Fruit fly (Drosophila melanogaster) whole organism, embryonic: ENCODE results near the gene CG5805.

Source experiments
- B-H1 ChIP-seq: fragments of 200-800 bp; sonication (Bioruptor generic); IDR thresholded peaks from 3 replicates; pipeline ENCODE4 v1.3.6; 2022; ENCODE audit warnings: missing biosample characterization, missing genetic modification characterization
- CG10979 ChIP-seq: fragments of 200-800 bp; sonication (Bioruptor generic); optimal IDR thresholded peaks from 2 replicates; lab custom pipeline; 2018; ENCODE audit warnings: missing biosample characterization, mild to moderate bottlenecking, missing genetic modification characterization, moderate library complexity
- CG15479 ChIP-seq: fragments of 200-800 bp; sonication (Bioruptor generic); optimal IDR thresholded peaks from 3 replicates; lab custom pipeline; 2019; ENCODE audit warnings: missing biosample characterization, mild to moderate bottlenecking, missing genetic modification characterization, moderate library complexity
- CG16815 ChIP-seq: fragments of 200-800 bp; sonication (Bioruptor generic); optimal IDR thresholded peaks from 3 replicates; lab custom pipeline; 2017; ENCODE audit warnings: missing biosample characterization, mild to moderate bottlenecking, missing genetic modification characterization
- CG17802 ChIP-seq: fragments of 200-800 bp; sonication (Bioruptor generic); optimal IDR thresholded peaks from 2 replicates; lab custom pipeline; 2018; ENCODE audit warnings: missing biosample characterization, mild to moderate bottlenecking, missing genetic modification characterization, moderate library complexity
- CG1832 ChIP-seq: fragments of 200-800 bp; sonication (Bioruptor generic); optimal IDR thresholded peaks from 2 replicates; lab custom pipeline; 2017; ENCODE audit warnings: missing biosample characterization, mild to moderate bottlenecking, missing genetic modification characterization, inconsistent platforms
- CG2116 ChIP-seq: fragments of 200-800 bp; sonication (Bioruptor generic); optimal IDR thresholded peaks from 3 replicates; lab custom pipeline; 2018; ENCODE audit warnings: missing biosample characterization, mild to moderate bottlenecking, missing genetic modification characterization
- CG2120 ChIP-seq: fragments of 200-800 bp; sonication (Bioruptor generic); optimal IDR thresholded peaks from 3 replicates; lab custom pipeline; 2016; ENCODE audit warnings: missing biosample characterization, missing genetic modification characterization
- CG2199 ChIP-seq: fragments of 200-800 bp; sonication (Bioruptor generic); IDR thresholded peaks from 3 replicates; pipeline ENCODE4 v1.3.6; 2022; ENCODE audit warnings: missing biosample characterization, missing genetic modification characterization
- CG34224 ChIP-seq: fragments of 200-800 bp; sonication (Bioruptor generic); IDR thresholded peaks from 3 replicates; pipeline ENCODE4 v1.3.6; 2022; ENCODE audit warnings: missing biosample characterization, missing genetic modification characterization; ENCODE audit not compliant: partially characterized antibody
- CG34422 ChIP-seq: fragments of 200-800 bp; sonication (Bioruptor generic); IDR thresholded peaks from 3 replicates; pipeline ENCODE4 v1.3.6; 2022; ENCODE audit warnings: missing biosample characterization, missing genetic modification characterization
- CG6791 ChIP-seq: fragments of 200-800 bp; sonication (Bioruptor generic); IDR thresholded peaks from 3 replicates; pipeline ENCODE4 v1.3.6; 2022; ENCODE audit warnings: missing biosample characterization, missing genetic modification characterization; ENCODE audit not compliant: partially characterized antibody
- CG7271 ChIP-seq: fragments of 200-800 bp; sonication (Bioruptor generic); optimal IDR thresholded peaks from 2 replicates; lab custom pipeline; 2018; ENCODE audit warnings: missing biosample characterization, mild to moderate bottlenecking, missing genetic modification characterization, moderate library complexity
- CG8765 ChIP-seq: fragments of 200-800 bp; sonication (Bioruptor generic); IDR thresholded peaks from 2 replicates; pipeline ENCODE4 v1.3.6; 2022; ENCODE audit warnings: missing biosample characterization, missing genetic modification characterization
- CG9876 ChIP-seq: fragments of 200-800 bp; sonication (Bioruptor generic); optimal IDR thresholded peaks from 2 replicates; lab custom pipeline; 2016; ENCODE audit warnings: missing biosample characterization, missing genetic modification characterization
- Elba2 ChIP-seq: fragments of 200-800 bp; sonication (Bioruptor generic); optimal IDR thresholded peaks from 3 replicates; lab custom pipeline; 2016; ENCODE audit warnings: missing biosample characterization, missing genetic modification characterization
- Fer3 ChIP-seq: fragments of 200-800 bp; sonication (Bioruptor generic); optimal IDR thresholded peaks from 2 replicates; lab custom pipeline; 2018; ENCODE audit warnings: missing biosample characterization, mild to moderate bottlenecking, missing genetic modification characterization, moderate library complexity
- HLH54F ChIP-seq: fragments of 200-800 bp; sonication (Bioruptor generic); optimal IDR thresholded peaks from 3 replicates; lab custom pipeline; 2016; ENCODE audit warnings: missing biosample characterization, missing genetic modification characterization
- Hand ChIP-seq: fragments of 200-800 bp; sonication (Bioruptor generic); optimal IDR thresholded peaks from 2 replicates; lab custom pipeline; 2017; ENCODE audit warnings: mild to moderate bottlenecking, missing biosample characterization, missing genetic modification reagents, missing genetic modification characterization
- Hr78 ChIP-seq, 2 experiments: fragments of 200-800 bp in 1 of 2; fragments of >200 bp in 1 of 2; sonication (Bioruptor generic) in 1 of 2; optimal IDR thresholded peaks; 2 replicates each; lab custom pipeline; 2017 to 2019; ENCODE audit warnings: missing biosample characterization in 2 of 2, missing genetic modification characterization in 2 of 2, mild to moderate bottlenecking in 1 of 2, moderate library complexity in 1 of 2
- Pdp1 ChIP-seq, 2 experiments: fragments of 200-800 bp; sonication (Bioruptor generic); optimal IDR thresholded peaks; 3 replicates each; lab custom pipeline; 2016; ENCODE audit warnings: missing biosample characterization in 2 of 2, missing genetic modification characterization in 2 of 2, mild to moderate bottlenecking in 1 of 2, moderate library complexity in 1 of 2
- Six4 ChIP-seq: fragments of 200-800 bp; sonication (Bioruptor generic); optimal IDR thresholded peaks from 2 replicates; lab custom pipeline; 2016; ENCODE audit warnings: missing biosample characterization, missing genetic modification characterization
- Spps ChIP-seq: fragments of 200-800 bp; sonication (Bioruptor generic); optimal IDR thresholded peaks from 2 replicates; lab custom pipeline; 2018; ENCODE audit warnings: missing biosample characterization, mild to moderate bottlenecking, missing genetic modification characterization
- Trl ChIP-seq, 3 experiments: fragments of >200 bp in 2 of 3; fragments of 200-800 bp in 1 of 3; sonication (Bioruptor generic) in 1 of 3; optimal IDR thresholded peaks; 2 replicates in 1 of 3; 3 replicates in 2 of 3; lab custom pipeline; 2016 to 2017; ENCODE audit warnings: missing biosample characterization in 1 of 3, missing genetic modification characterization in 1 of 3
- bbx ChIP-seq: fragments of 200-800 bp; sonication (Bioruptor generic); IDR thresholded peaks from 2 replicates; pipeline ENCODE4 v1.3.6; 2022; ENCODE audit warnings: missing biosample characterization, missing genetic modification characterization; ENCODE audit not compliant: partially characterized antibody
- btn ChIP-seq: fragments of 200-800 bp; sonication (Bioruptor generic); optimal IDR thresholded peaks from 2 replicates; lab custom pipeline; 2016; ENCODE audit warnings: missing biosample characterization, missing genetic modification characterization
- cad ChIP-seq: fragments of >200 bp; optimal IDR thresholded peaks from 2 replicates; lab custom pipeline; 2017; ENCODE audit warnings: missing biosample characterization, missing genetic modification characterization
- cg ChIP-seq: fragments of 200-800 bp; sonication (Bioruptor generic); optimal IDR thresholded peaks from 3 replicates; lab custom pipeline; 2019; ENCODE audit warnings: missing biosample characterization, mild to moderate bottlenecking, missing genetic modification characterization, moderate library complexity
- chm ChIP-seq: fragments of 200-800 bp; sonication (Bioruptor generic); IDR thresholded peaks from 2 replicates; pipeline ENCODE4 v1.3.6; 2022; ENCODE audit warnings: missing biosample characterization, missing genetic modification characterization
- crp ChIP-seq, 2 experiments: fragments of 200-800 bp; sonication (Bioruptor generic); optimal IDR thresholded peaks; 2 replicates in 1 of 2; 3 replicates in 1 of 2; lab custom pipeline; 2017; ENCODE audit warnings: missing biosample characterization in 2 of 2, missing genetic modification characterization in 2 of 2, mild to moderate bottlenecking in 1 of 2, moderate library complexity in 1 of 2
- cwo ChIP-seq: fragments of 200-800 bp; sonication (Bioruptor generic); optimal IDR thresholded peaks from 3 replicates; lab custom pipeline; 2017; ENCODE audit warnings: missing biosample characterization, missing genetic modification characterization, mild to moderate bottlenecking, moderate library complexity, missing genetic modification reagents
- dimm ChIP-seq: fragments of 200-800 bp; sonication (Bioruptor generic); IDR thresholded peaks from 2 replicates; pipeline ENCODE4 v1.3.6; 2022; ENCODE audit warnings: missing biosample characterization, missing genetic modification characterization
- emc ChIP-seq: fragments of 200-800 bp; sonication (Bioruptor generic); optimal IDR thresholded peaks from 2 replicates; lab custom pipeline; 2016; ENCODE audit warnings: missing biosample characterization, missing genetic modification characterization
- ewg ChIP-seq: fragments of 200-800 bp; sonication (Bioruptor generic); optimal IDR thresholded peaks from 3 replicates; lab custom pipeline; 2017; ENCODE audit warnings: mild to moderate bottlenecking, missing biosample characterization, missing genetic modification reagents, missing genetic modification characterization
- eyg ChIP-seq: fragments of 200-800 bp; sonication (Bioruptor generic); optimal IDR thresholded peaks from 3 replicates; lab custom pipeline; 2016; ENCODE audit warnings: missing biosample characterization, missing genetic modification characterization
- fd3F ChIP-seq: fragments of 200-800 bp; sonication (Bioruptor generic); optimal IDR thresholded peaks from 2 replicates; lab custom pipeline; 2018; ENCODE audit warnings: missing biosample characterization, mild to moderate bottlenecking, missing genetic modification characterization, moderate library complexity
- gce ChIP-seq: fragments of 200-800 bp; sonication (Bioruptor generic); IDR thresholded peaks from 3 replicates; pipeline ENCODE4 v1.3.6; 2022; ENCODE audit warnings: missing biosample characterization, missing genetic modification characterization
- insv ChIP-seq, 2 experiments: fragments of 200-800 bp; sonication (Bioruptor generic); optimal IDR thresholded peaks; 3 replicates each; lab custom pipeline; 2016 to 2018; ENCODE audit warnings: missing biosample characterization in 2 of 2, missing genetic modification characterization in 2 of 2
- kah ChIP-seq: fragments of 200-800 bp; sonication (Bioruptor generic); optimal IDR thresholded peaks from 2 replicates; lab custom pipeline; 2018; ENCODE audit warnings: missing biosample characterization, mild to moderate bottlenecking, missing genetic modification characterization
- mirr ChIP-seq: fragments of 200-800 bp; sonication (Bioruptor generic); optimal IDR thresholded peaks from 3 replicates; lab custom pipeline; 2018; ENCODE audit warnings: missing biosample characterization, mild to moderate bottlenecking, missing genetic modification characterization
- phol ChIP-seq: fragments of 200-800 bp; sonication (Bioruptor generic); optimal IDR thresholded peaks from 3 replicates; lab custom pipeline; 2018; ENCODE audit warnings: missing biosample characterization, mild to moderate bottlenecking, missing genetic modification characterization, moderate library complexity
- ro ChIP-seq: fragments of 200-800 bp; sonication (Bioruptor generic); IDR thresholded peaks from 2 replicates; pipeline ENCODE4 v1.3.6; 2022; ENCODE audit warnings: missing biosample characterization, missing genetic modification characterization
- tgo ChIP-seq: fragments of 200-800 bp; sonication (Bioruptor generic); IDR thresholded peaks from 3 replicates; pipeline ENCODE4 v1.3.6; 2022; ENCODE audit warnings: missing biosample characterization, missing genetic modification characterization
- twi ChIP-seq: fragments of 200-800 bp; optimal IDR thresholded peaks from 2 replicates; lab custom pipeline; 2019; ENCODE audit warnings: missing biosample characterization, mild to moderate bottlenecking, missing genetic modification characterization, moderate library complexity
- zen2 ChIP-seq: fragments of 200-800 bp; sonication (Bioruptor generic); IDR thresholded peaks from 3 replicates; pipeline ENCODE4 v1.3.6; 2022; ENCODE audit warnings: missing biosample characterization, missing genetic modification characterization; ENCODE audit not compliant: partially characterized antibody

The CG5805 gene

DNA sequence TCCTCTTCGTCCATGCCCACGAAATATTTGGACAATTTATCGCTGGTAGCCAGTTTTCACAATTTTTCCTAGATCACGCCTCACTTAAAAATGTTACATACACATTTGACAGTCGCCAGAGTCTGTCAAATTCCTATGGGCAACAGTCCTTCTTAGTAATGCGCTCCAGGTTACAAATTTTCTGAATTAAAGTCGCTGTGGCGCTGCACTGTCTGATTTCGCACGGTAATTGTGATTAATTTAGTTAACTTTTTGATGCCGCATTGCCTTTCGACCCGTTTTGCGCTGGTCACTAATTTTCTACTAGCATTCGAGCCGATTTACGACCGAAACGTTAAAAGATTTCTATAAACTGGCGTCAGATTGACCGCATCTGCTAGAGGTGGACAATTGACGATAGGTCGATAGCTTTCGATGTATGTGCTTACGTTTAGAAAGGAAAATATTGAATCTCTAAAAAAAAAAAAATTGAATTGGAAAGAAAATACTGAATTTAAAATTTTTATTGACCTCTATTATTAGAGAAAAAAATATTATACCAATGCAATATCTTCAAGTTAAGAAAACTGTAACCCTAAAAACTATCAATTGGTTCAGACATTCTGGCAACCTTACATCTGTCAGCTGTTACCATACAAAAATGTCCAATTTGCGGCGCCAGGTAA lies 26.5 kb upstream of the CG5805 start, which contains the start of the genes lili and CG34150 (continued):
- peak; percentile 66 for TF ChIP-seq CG7271
- TF ChIP-seq CG16815 (GFP tag; lab: Kevin White, UChicago) = peak; percentile 7
- TF ChIP-seq CG1832 = no peak
- peak; percentile 87 for TF ChIP-seq chm (GFP tag; lab: Robert Waterston, UW)
- TF ChIP-seq CG10979 (tag; lab: Kevin White, UChicago) = peak; percentile 57

DNA sequence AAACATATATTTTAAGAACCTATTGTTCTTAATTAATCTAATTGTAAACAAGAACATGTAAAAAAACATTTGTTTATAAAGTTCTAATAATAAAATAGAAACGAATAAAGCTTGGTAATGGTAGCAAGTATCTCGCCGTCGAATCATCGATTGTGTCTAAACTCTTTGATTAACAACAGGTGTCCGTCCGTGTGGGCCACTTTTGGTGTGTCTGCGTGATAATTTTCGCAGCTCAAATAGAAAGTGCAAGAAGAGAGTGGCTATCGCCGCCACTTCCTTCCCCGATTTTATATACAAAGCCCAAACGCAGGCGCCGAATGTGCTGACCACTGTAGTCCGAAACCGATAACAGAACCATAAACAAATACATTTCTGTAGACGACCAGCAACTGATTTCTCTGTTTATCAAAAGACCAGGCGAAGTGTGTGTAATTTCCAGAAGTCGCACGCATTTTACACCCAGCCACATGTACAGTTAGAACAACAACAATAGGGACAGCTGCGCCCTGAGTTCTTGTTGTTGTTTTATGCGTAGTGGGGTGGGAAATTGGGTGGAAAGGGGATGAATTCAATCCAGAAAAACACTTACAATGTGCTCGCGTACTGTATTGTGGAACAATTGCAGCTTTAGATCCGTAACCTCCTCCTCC lies 25.9 kb upstream of the CG5805 start:
- peak; percentile 4 for TF ChIP-seq cg (GFP tag; lab: Kevin White, UChicago)
- peak; percentile 15 for TF ChIP-seq cad (GFP tag; lab: Kevin White, UChicago)
- TF ChIP-seq Fer3 (tag; lab: Kevin White, UChicago) = no peak
- TF ChIP-seq dimm = no peak
- TF ChIP-seq B-H1 = no peak
- no peak for TF ChIP-seq insv (GFP tag; optimal IDR thresholded peaks at IDR 0.05; lab: Kevin White, UChicago)
- no peak for TF ChIP-seq crp (GFP tag; optimal IDR thresholded peaks at IDR 0.05; lab: Kevin White, UChicago)
- no peak for TF ChIP-seq Trl (optimal IDR thresholded peaks at IDR 0.05; lab: Kevin White, UChicago)
- no peak for TF ChIP-seq Trl (GFP tag; optimal IDR thresholded peaks at IDR 0.05; lab: Kevin White, UChicago)
- TF ChIP-seq HLH54F (GFP tag; lab: Kevin White, UChicago) = no peak
- TF ChIP-seq fd3F (GFP tag; lab: Kevin White, UChicago) = no peak
- no peak; the same call in 2 of the 3 replicates for TF ChIP-seq CG34224 (GFP tag; lab: Robert Waterston, UW)
- TF ChIP-seq CG17802 = no peak
- TF ChIP-seq ro = no peak
- TF ChIP-seq twi = peak; percentile 28
- TF ChIP-seq eyg (GFP tag; lab: Kevin White, UChicago) = no peak
- TF ChIP-seq CG15479 = peak; percentile 58
- no peak for TF ChIP-seq CG9876 (GFP tag; lab: Kevin White, UChicago)
- no peak for TF ChIP-seq Spps (tag; lab: Kevin White, UChicago)
- no peak for TF ChIP-seq bbx (GFP tag; lab: Robert Waterston, UW)
- TF ChIP-seq phol (tag; lab: Kevin White, UChicago) = no peak
- no peak for TF ChIP-seq Pdp1 (GFP tag; optimal IDR thresholded peaks at IDR 0.05; lab: Kevin White, UChicago)
- TF ChIP-seq ewg (GFP tag; lab: Kevin White, UChicago) = peak; percentile 68
- peak; percentile 8 for TF ChIP-seq Hand
- TF ChIP-seq CG8765 = no peak
- TF ChIP-seq cwo (GFP tag; lab: Kevin White, UChicago) = no peak
- no peak for TF ChIP-seq btn (GFP tag; lab: Kevin White, UChicago)
- no peak for TF ChIP-seq zen2 (GFP tag; lab: Robert Waterston, UW)
- TF ChIP-seq gce (GFP tag; lab: Robert Waterston, UW) = no peak
- TF ChIP-seq Hr78 (GFP tag; optimal IDR thresholded peaks at IDR 0.05; lab: Kevin White, UChicago) = no peak
- no peak for TF ChIP-seq CG2116 (GFP tag; lab: Kevin White, UChicago)
- no peak for TF ChIP-seq Six4
- TF ChIP-seq mirr (GFP tag; lab: Kevin White, UChicago) = peak; percentile 25
- peak; percentile 87 for TF ChIP-seq kah (GFP tag; lab: Kevin White, UChicago)
- peak; percentile 79; the same call in 2 of the 3 replicates for TF ChIP-seq CG2199 (GFP tag; lab: Robert Waterston, UW)
- no peak for TF ChIP-seq tgo (GFP tag; lab: Robert Waterston, UW)
- TF ChIP-seq chm (GFP tag; lab: Robert Waterston, UW) = 0 out of 2 replicates have a peak, but pooled peaks have one; percentile 20
- TF ChIP-seq CG2120 (GFP tag; lab: Kevin White, UChicago) = no peak
- TF ChIP-seq CG6791 (GFP tag; lab: Robert Waterston, UW) = 0 out of 3 replicates have a peak, but pooled peaks have one; percentile 15
- no peak for TF ChIP-seq emc (GFP tag; lab: Kevin White, UChicago)
- TF ChIP-seq CG34422 = peak; percentile 15; the same call in 1 of the 3 replicates
- TF ChIP-seq Elba2 (GFP tag; lab: Kevin White, UChicago) = no peak
